Worm (Caenorhabditis elegans): Measurements from ENCODE around the gene K02H11.9.

ce11 chrV:1575493-1576084 lies 38.7 kb upstream of the K02H11.9 start:
- TF ChIP-seq dao-5 (tag; optimal IDR thresholded peaks at IDR 0.05) (no peak), him-1 (tag; optimal IDR thresholded peaks at IDR 0.05) (no peak)

Data from whole organism, L4/young adult.